Fruit fly (Drosophila melanogaster): ENCODE measurements around the gene mrt.

The mrt gene

DNA sequence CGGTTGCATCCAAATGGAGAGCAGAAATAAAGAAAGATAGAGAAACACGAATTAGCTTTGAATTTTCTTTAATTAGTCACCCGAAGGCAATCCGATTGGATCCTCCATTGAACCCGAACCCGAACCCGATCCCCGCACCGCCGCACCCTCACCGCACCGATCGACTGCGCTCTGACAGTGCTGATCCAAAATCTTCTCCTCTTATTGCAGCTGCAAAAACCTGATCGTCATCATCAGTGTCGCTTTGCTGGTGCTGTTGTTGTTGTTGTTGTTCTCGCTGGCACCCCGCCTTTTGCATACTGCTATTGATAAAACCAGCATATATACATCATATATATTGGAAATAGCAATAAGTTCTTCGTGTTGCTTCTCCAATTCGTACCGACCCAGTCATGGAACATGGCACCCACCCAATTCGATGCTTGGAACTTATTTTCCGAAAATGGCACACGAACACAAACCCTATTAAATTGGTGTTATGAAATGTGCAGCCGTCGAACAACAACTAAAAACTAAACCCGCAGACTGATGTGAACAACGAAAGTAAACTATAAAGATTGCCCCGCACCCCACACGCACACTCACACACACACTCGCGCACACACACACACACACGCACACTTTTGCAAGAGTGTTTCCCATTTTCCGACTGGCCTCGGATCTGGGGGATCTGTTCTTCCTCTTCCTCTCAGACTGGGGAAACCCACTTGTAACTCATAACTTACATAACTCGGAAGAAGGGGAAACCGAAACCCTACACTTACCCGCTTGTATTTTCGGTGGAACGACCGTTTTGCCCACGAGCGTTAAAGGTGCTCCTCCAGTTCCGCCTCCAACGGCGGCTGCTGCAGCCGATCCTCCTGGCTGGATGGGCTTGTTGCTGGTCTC is 11.8 kb downstream of the mrt start:
- TF ChIP-seq CG5204 (GFP tag; optimal IDR thresholded peaks at IDR 0.05): no peak
- TF ChIP-seq ovo (GFP tag; optimal IDR thresholded peaks at IDR 0.05): no peak
- TF ChIP-seq CG7045 (GFP tag; optimal IDR thresholded peaks at IDR 0.05): no peak
- TF ChIP-seq cic (GFP tag; optimal IDR thresholded peaks at IDR 0.05): peak; percentile 13
- TF ChIP-seq bab1 (GFP tag; optimal IDR thresholded peaks at IDR 0.05): no peak
- TF ChIP-seq tj (GFP tag; optimal IDR thresholded peaks at IDR 0.05): peak; percentile 38
- no peak for TF ChIP-seq Hr96 (GFP tag; optimal IDR thresholded peaks at IDR 0.05)
- no peak for TF ChIP-seq Mnt (GFP tag; optimal IDR thresholded peaks at IDR 0.05)
- TF ChIP-seq CG11617 (GFP tag; optimal IDR thresholded peaks at IDR 0.05): no peak
- no peak for TF ChIP-seq CG14711 (tag; optimal IDR thresholded peaks at IDR 0.05)
- TF ChIP-seq pad (GFP tag; optimal IDR thresholded peaks at IDR 0.05): peak; percentile 7
- no peak for TF ChIP-seq Crg-1 (GFP tag; optimal IDR thresholded peaks at IDR 0.05)
- TF ChIP-seq CG33017 (tag; optimal IDR thresholded peaks at IDR 0.05): no peak
- TF ChIP-seq kay (GFP tag; ENCODE audit: borderline replicate concordance): no peak
- no peak for TF ChIP-seq CG1620 (GFP tag; optimal IDR thresholded peaks at IDR 0.05)
- TF ChIP-seq CG12768 (GFP tag; optimal IDR thresholded peaks at IDR 0.05): no peak
- TF ChIP-seq cnc (optimal IDR thresholded peaks at IDR 0.05): peak in 1 of 2 experiments; percentile 36

DNA sequence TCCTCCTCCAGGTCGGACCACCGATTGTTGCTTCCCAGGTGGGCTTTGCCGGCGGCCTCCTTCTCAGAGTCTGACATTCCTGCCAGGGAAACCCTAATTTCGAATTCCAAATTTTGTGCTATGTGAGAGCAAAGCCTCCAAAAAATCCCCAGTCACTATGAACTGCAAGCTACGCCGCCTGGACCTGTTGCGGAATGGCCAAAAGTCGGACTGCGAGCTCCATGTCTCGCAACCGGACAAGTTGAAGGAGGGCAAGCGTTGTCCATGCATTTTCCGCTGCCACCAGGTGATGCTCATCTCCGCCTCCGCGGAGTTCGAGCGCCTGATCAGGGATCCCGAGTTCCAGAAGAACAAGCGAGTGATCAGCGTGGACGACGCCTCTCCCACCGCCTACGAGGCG is 17.1 kb downstream of the mrt start, which contains the start of the genes CG14262 and CG14260:
Gene CG14262 (minus strand): TSS at position 101 of the 400 bp plus-strand sequence.
Gene CG14260 (plus strand): TSS at position 128 of the 400 bp plus-strand sequence.
- TF ChIP-seq CG33017 (tag; optimal IDR thresholded peaks at IDR 0.05) (no peak), CG7101 (tag; optimal IDR thresholded peaks at IDR 0.05) (no peak), CG1620 (GFP tag; optimal IDR thresholded peaks at IDR 0.05) (no peak), pad (GFP tag; optimal IDR thresholded peaks at IDR 0.05) (no peak), Crg-1 (GFP tag; optimal IDR thresholded peaks at IDR 0.05) (no peak), tj (GFP tag; optimal IDR thresholded peaks at IDR 0.05) (no peak)

DNA sequence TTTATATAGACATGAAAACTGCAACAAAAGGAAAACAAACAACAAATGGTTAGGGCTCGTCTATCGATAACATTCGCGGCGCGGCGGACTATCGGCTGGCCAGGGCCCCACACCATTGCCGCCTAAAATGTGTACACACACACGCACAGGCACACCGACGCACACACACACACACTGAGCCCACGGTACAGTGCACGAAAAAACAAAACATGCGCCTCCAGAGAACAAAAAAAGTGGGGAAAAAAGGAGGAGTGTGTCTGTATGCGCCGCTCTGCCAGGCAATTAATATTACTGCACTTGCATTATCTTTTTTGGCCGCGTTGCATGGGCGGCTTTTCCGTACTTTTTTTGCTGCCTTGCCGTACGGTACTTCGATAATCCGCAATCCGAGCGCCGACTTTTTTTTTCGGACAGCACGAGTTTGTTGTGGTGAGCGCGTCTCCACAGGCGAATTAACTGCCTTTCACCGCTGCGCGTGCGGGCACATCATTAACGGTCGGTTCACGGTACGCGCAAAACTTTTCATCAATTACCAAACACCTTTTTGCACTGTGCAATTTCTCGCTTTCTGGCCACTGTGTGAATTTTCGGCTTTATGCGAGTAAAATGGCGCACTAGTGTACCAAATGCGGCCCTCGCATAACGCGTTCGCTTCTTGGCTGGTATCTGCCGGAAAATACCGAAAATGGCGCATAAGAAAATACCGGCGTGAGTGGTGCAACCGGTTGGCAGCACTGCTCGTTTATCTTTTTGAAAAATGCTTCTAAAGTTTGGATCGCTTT is 18.8 kb downstream of the mrt start, which contains the start of gene woc:
Gene woc (minus strand): TSS at position 622 of the 782 bp plus-strand sequence.
- peak; percentile 79 for TF ChIP-seq CG11617 (GFP tag; optimal IDR thresholded peaks at IDR 0.05)
- no peak for TF ChIP-seq cnc (optimal IDR thresholded peaks at IDR 0.05)
- no peak for TF ChIP-seq CG5204 (GFP tag; optimal IDR thresholded peaks at IDR 0.05)
- TF ChIP-seq CG7101 (tag; optimal IDR thresholded peaks at IDR 0.05): peak; percentile 39
- no peak for TF ChIP-seq kay (GFP tag; ENCODE audit: borderline replicate concordance)
- no peak for TF ChIP-seq CG1620 (GFP tag; optimal IDR thresholded peaks at IDR 0.05)
- peak; percentile 2 for TF ChIP-seq CG14711 (tag; optimal IDR thresholded peaks at IDR 0.05)
- TF ChIP-seq Hr96 (GFP tag; optimal IDR thresholded peaks at IDR 0.05): peak; percentile 79
- no peak for TF ChIP-seq Clk (GFP tag; optimal IDR thresholded peaks at IDR 0.05)
- peak; percentile 74 for TF ChIP-seq ovo (GFP tag; optimal IDR thresholded peaks at IDR 0.05)
- peak; percentile 29 for TF ChIP-seq bab1 (GFP tag; optimal IDR thresholded peaks at IDR 0.05)
- no peak for TF ChIP-seq Crg-1 (GFP tag; optimal IDR thresholded peaks at IDR 0.05)
- TF ChIP-seq CG7045 (GFP tag; optimal IDR thresholded peaks at IDR 0.05): peak; percentile 55
- TF ChIP-seq Mnt (GFP tag; optimal IDR thresholded peaks at IDR 0.05): peak; percentile 68
- TF ChIP-seq toe (GFP tag; optimal IDR thresholded peaks at IDR 0.05): no peak
- peak; percentile 56 for TF ChIP-seq CG33017 (tag; optimal IDR thresholded peaks at IDR 0.05)
- TF ChIP-seq pad (GFP tag; optimal IDR thresholded peaks at IDR 0.05): peak; percentile 58
- TF ChIP-seq tj (GFP tag; optimal IDR thresholded peaks at IDR 0.05): peak; percentile 63
- TF ChIP-seq cic (GFP tag; optimal IDR thresholded peaks at IDR 0.05): peak; percentile 39
- TF ChIP-seq CG12768 (GFP tag; optimal IDR thresholded peaks at IDR 0.05): peak; percentile 66

DNA sequence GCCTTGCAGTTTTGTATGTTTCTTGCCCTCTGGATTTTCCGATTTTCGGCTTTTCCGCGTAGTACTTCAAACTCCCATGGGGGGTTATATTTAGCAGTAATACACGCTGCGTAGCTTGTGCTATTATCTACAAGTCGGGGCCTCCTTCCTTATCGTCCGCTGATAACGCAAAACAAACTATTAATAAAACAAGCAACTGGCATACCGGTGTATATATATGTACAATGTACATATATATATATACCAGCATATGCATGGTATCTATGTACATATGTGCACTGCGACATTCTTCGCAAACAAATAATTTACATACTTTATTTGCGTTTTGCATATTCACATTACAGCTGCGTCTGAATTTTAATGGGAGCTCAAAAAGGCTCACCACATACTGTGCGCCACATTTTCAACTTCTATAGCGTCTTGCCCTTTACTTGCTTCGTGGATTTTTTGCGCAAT is 28.5 kb downstream of the mrt start:
- TF ChIP-seq CG33017 (tag; optimal IDR thresholded peaks at IDR 0.05) (peak; percentile 32), Clk (GFP tag; optimal IDR thresholded peaks at IDR 0.05) (no peak), CG12768 (GFP tag; optimal IDR thresholded peaks at IDR 0.05) (no peak), CG11617 (GFP tag; optimal IDR thresholded peaks at IDR 0.05) (no peak), CG14711 (tag; optimal IDR thresholded peaks at IDR 0.05) (peak; percentile 21)

DNA sequence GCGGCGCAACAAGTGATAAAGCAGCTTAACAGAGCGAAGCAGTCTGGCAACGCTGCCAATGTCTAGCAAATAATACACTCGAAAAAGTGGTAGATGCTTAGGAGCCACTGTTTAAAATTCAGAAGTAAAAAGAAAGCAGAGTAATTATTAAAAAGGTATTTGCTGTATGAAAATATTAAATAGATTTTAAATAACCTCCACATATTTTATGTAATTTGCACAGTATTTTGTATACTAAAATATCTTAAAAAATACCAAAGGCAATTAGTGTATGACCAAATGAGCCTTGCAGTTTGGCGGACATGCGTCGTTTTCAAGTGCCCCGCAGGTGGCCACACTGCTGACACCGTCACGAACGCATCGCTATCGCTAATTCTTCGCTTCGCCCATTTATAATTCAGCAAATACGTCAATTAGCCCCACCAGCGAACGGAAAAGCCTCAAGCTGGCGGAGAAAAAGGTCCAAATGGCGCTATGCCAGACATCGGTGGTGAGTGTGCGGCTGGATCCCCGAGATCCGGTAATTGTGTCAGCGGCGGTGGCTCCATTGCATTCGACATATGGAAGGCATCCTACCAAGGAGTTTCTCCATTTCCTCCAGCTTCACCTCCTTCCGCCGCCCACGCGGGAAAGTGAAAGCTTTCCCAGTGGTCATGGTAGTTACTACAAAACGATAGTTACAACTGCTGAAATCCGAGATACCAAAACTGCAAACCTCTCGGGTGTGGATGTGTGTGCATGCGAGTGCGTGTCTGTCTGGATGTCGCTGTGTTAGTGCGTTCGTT is 29.1 kb downstream of the mrt start, which contains the start of gene pll:
Gene pll (minus strand): TSS at position 47 of the 785 bp plus-strand sequence.
- peak; percentile 88 for TF ChIP-seq CG7101 (tag; optimal IDR thresholded peaks at IDR 0.05)
- peak; percentile 86 for TF ChIP-seq toe (GFP tag; optimal IDR thresholded peaks at IDR 0.05)
- no peak for TF ChIP-seq kay (GFP tag; ENCODE audit: borderline replicate concordance)
- TF ChIP-seq CG12768 (GFP tag; optimal IDR thresholded peaks at IDR 0.05): peak; percentile 55
- peak; percentile 49 for TF ChIP-seq Crg-1 (GFP tag; optimal IDR thresholded peaks at IDR 0.05)
- TF ChIP-seq tj (GFP tag; optimal IDR thresholded peaks at IDR 0.05): peak; percentile 48
- no peak for TF ChIP-seq cnc (optimal IDR thresholded peaks at IDR 0.05)
- peak; percentile 83 for TF ChIP-seq CG11617 (GFP tag; optimal IDR thresholded peaks at IDR 0.05)
- TF ChIP-seq Mnt (GFP tag; optimal IDR thresholded peaks at IDR 0.05): peak; percentile 70
- TF ChIP-seq CG7045 (GFP tag; optimal IDR thresholded peaks at IDR 0.05): peak; percentile 78
- TF ChIP-seq Hr96 (GFP tag; optimal IDR thresholded peaks at IDR 0.05): peak; percentile 80
- TF ChIP-seq Clk (GFP tag; optimal IDR thresholded peaks at IDR 0.05): peak; percentile 55
- TF ChIP-seq cic (GFP tag; optimal IDR thresholded peaks at IDR 0.05): peak; percentile 12
- TF ChIP-seq CG33017 (tag; optimal IDR thresholded peaks at IDR 0.05): peak; percentile 83
- peak; percentile 90 for TF ChIP-seq CG5204 (GFP tag; optimal IDR thresholded peaks at IDR 0.05)
- peak; percentile 51 for TF ChIP-seq pad (GFP tag; optimal IDR thresholded peaks at IDR 0.05)
- TF ChIP-seq ovo (GFP tag; optimal IDR thresholded peaks at IDR 0.05): peak; percentile 32
- peak; percentile 83 for TF ChIP-seq CG1620 (GFP tag; optimal IDR thresholded peaks at IDR 0.05)
- TF ChIP-seq CG14711 (tag; optimal IDR thresholded peaks at IDR 0.05): peak; percentile 82
- peak; percentile 89 for TF ChIP-seq bab1 (GFP tag; optimal IDR thresholded peaks at IDR 0.05)

Measured in whole organism, adult.